Worm (Caenorhabditis elegans): Measurements from ENCODE around the gene sri-31.

DNA sequence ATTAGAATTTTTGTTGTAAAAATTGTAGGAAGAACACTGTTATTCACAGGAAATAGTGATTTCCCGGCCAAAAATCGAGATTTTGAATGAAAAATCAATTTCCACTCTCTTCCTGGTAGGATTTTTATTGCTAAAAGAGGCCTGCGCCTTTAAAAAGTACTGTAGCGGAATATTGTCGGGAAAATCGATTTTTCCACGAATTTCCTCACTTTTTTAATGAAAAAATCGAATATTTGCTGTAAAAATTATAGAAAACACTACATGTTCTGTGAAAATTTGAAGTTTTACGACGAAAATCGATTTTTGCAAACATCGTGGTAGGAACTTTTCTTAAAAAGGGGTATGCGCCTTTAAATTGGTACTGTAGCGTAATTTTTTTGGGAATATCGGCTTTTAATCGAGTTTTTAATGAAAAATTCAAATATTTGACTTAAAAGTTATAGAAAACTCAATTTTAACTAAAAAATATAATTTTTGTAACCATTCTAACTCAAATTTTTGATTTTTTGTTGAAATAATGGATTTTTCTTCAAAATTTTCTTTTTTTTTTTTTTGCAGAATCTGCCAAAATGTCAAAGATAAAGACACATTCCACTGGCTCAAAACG is 5.6 kb downstream of the sri-31 start, which contains the start of gene lin-8:
- TF ChIP-seq zag-1 (tag; optimal IDR thresholded peaks at IDR 0.05) (no peak), fkh-10 (GFP tag; optimal IDR thresholded peaks at IDR 0.05) (no peak), aly-2 (tag; optimal IDR thresholded peaks at IDR 0.05) (no peak), hlh-17 (GFP tag; optimal IDR thresholded peaks at IDR 0.05; ENCODE audit: borderline replicate concordance) (no peak), lsy-2 (tag; optimal IDR thresholded peaks at IDR 0.05) (no peak)
